Fruit fly (Drosophila melanogaster): ENCODE data around the gene beta-PheRS.

The beta-PheRS gene

dm6 chr3R:24294784-24295555, 42.5 kb upstream of the beta-PheRS start, which contains the start of gene crb (continued):
- TF ChIP-seq CG2678 (tag; optimal IDR thresholded peaks at IDR 0.05) (peak; percentile 54), vvl (GFP tag; IDR thresholded peaks at IDR 0.05) (peak; percentile 69), sens (GFP tag) (peak; percentile 92), MBD-R2 (GFP tag; IDR thresholded peaks at IDR 0.05) (peak; percentile 66), bbx (GFP tag; IDR thresholded peaks at IDR 0.05; ENCODE audit: partially characterized antibody) (peak; percentile 77), Doc2 (GFP tag; IDR thresholded peaks at IDR 0.05) (no peak), CG7839 (tag; optimal IDR thresholded peaks at IDR 0.05) (peak; percentile 55), klu (GFP tag; IDR thresholded peaks at IDR 0.05) (no peak), pho (GFP tag; optimal IDR thresholded peaks at IDR 0.05) (peak; percentile 36), chif (GFP tag; optimal IDR thresholded peaks at IDR 0.05) (peak; percentile 14 to 32), Sry-β (GFP tag; optimal IDR thresholded peaks at IDR 0.05) (no peak), CG10462 (GFP tag; optimal IDR thresholded peaks at IDR 0.05) (peak; percentile 0), kah (GFP tag; optimal IDR thresholded peaks at IDR 0.05) (no peak), Elba2 (GFP tag; optimal IDR thresholded peaks at IDR 0.05) (no peak), HLH4C (GFP tag; IDR thresholded peaks at IDR 0.05; ENCODE audit: partially characterized antibody) (0 out of 3 replicates have a peak, but pooled peaks have one; percentile 7), wek (GFP tag; optimal IDR thresholded peaks at IDR 0.05) (peak; percentile 59), kay (GFP tag; optimal IDR thresholded peaks at IDR 0.05) (peak; percentile 1), gcm2 (GFP tag; optimal IDR thresholded peaks at IDR 0.05) (peak; percentile 17), ems (GFP tag; optimal IDR thresholded peaks at IDR 0.05) (peak; percentile 46), CG32772 (GFP tag; IDR thresholded peaks at IDR 0.05) (no peak), CG14441 (GFP tag; IDR thresholded peaks at IDR 0.05) (peak; percentile 40; the same call in 1 of the 2 replicates), CG15514 (GFP tag; optimal IDR thresholded peaks at IDR 0.05) (peak; percentile 65), B-H1 (GFP tag; IDR thresholded peaks at IDR 0.05) (peak; percentile 18; the same call in 1 of the 3 replicates), Dbx (GFP tag; IDR thresholded peaks at IDR 0.05) (peak; percentile 68; the same call in 2 of the 3 replicates), cwo (GFP tag; optimal IDR thresholded peaks at IDR 0.05) (peak; percentile 28), ATbp (GFP tag; optimal IDR thresholded peaks at IDR 0.05) (no peak), z (GFP tag; IDR thresholded peaks at IDR 0.05) (no peak), Myb (GFP tag; optimal IDR thresholded peaks at IDR 0.05) (peak; percentile 95), ac (GFP tag; optimal IDR thresholded peaks at IDR 0.05) (no peak), CG13775 (GFP tag; optimal IDR thresholded peaks at IDR 0.05) (peak; percentile 51), Hmx (GFP tag; optimal IDR thresholded peaks at IDR 0.05) (no peak), gsb (GFP tag; IDR thresholded peaks at IDR 0.05) (0 out of 2 replicates have a peak, but pooled peaks have one; percentile 13), dmrt11E (tag; optimal IDR thresholded peaks at IDR 0.05) (peak; percentile 39), CG9437 (GFP tag; optimal IDR thresholded peaks at IDR 0.05) (peak; percentile 36), ftz-f1 (GFP tag; optimal IDR thresholded peaks at IDR 0.05) (peak; percentile 45), ham (GFP tag; IDR thresholded peaks at IDR 0.05) (no peak), CrebB (tag; optimal IDR thresholded peaks at IDR 0.05) (peak; percentile 67), phol (tag; optimal IDR thresholded peaks at IDR 0.05) (peak; percentile 35), dati (GFP tag; IDR thresholded peaks at IDR 0.05) (no peak), CG13123 (GFP tag; optimal IDR thresholded peaks at IDR 0.05) (peak; percentile 61), Trl (optimal IDR thresholded peaks at IDR 0.05) (no peak), Trl (GFP tag; optimal IDR thresholded peaks at IDR 0.05) (peak; percentile 68), CG7963 (GFP tag; IDR thresholded peaks at IDR 0.05; ENCODE audit: partially characterized antibody) (peak; percentile 42; the same call in 1 of the 3 replicates), Sox100B (GFP tag; optimal IDR thresholded peaks at IDR 0.05) (peak; percentile 30), lilli (GFP tag; optimal IDR thresholded peaks at IDR 0.05) (peak; percentile 66), hb (GFP tag; IDR thresholded peaks at IDR 0.05; ENCODE audit: partially characterized antibody) (0 out of 3 replicates have a peak, but pooled peaks have one; percentile 57), Optix (GFP tag; IDR thresholded peaks at IDR 0.05) (no peak), CG9817 (tag; optimal IDR thresholded peaks at IDR 0.05) (no peak), cad (GFP tag; optimal IDR thresholded peaks at IDR 0.05) (no peak), dimm (GFP tag; IDR thresholded peaks at IDR 0.05) (no peak)

All from whole organism, embryonic.